Fruit fly (Drosophila melanogaster) whole organism, embryonic: ENCODE measurements around the gene Hnf4.

ENCODE experiments used
- Aef1 ChIP-seq: fragments of 200-800 bp; sonication (Bioruptor generic); IDR thresholded peaks from 3 replicates; pipeline ENCODE4 v1.3.6; 2022; ENCODE audit warnings: missing biosample characterization, missing genetic modification characterization
- CG10654 ChIP-seq: fragments of 200-800 bp; sonication (Bioruptor generic); optimal IDR thresholded peaks from 2 replicates; lab custom pipeline; 2016; ENCODE audit warnings: missing biosample characterization, missing genetic modification characterization
- CG11723 ChIP-seq: fragments of 200-800 bp; sonication (Bioruptor generic); optimal IDR thresholded peaks from 2 replicates; lab custom pipeline; 2017; ENCODE audit warnings: missing biosample characterization, mild to moderate bottlenecking, missing genetic modification characterization
- CG12104 ChIP-seq: fragments of 200-800 bp; sonication (Bioruptor generic); optimal IDR thresholded peaks from 3 replicates; lab custom pipeline; 2016; ENCODE audit warnings: missing biosample characterization, missing genetic modification characterization
- CG12299 ChIP-seq: fragments of 200-800 bp; sonication (Bioruptor generic); optimal IDR thresholded peaks from 2 replicates; lab custom pipeline; 2018; ENCODE audit warnings: missing biosample characterization, mild to moderate bottlenecking, missing genetic modification characterization
- CG12391 ChIP-seq: fragments of 200-800 bp; sonication (Bioruptor generic); optimal IDR thresholded peaks from 3 replicates; lab custom pipeline; 2018; ENCODE audit warnings: missing biosample characterization, mild to moderate bottlenecking, missing genetic modification characterization, moderate library complexity
- CG12769 ChIP-seq: fragments of 200-800 bp; sonication (Bioruptor generic); optimal IDR thresholded peaks from 2 replicates; lab custom pipeline; 2019; ENCODE audit warnings: missing biosample characterization, mild to moderate bottlenecking, missing genetic modification characterization, moderate library complexity
- CG1647 ChIP-seq: fragments of 200-800 bp; sonication (Bioruptor generic); optimal IDR thresholded peaks from 3 replicates; lab custom pipeline; 2016; ENCODE audit warnings: missing biosample characterization, missing genetic modification characterization
- CG17186 ChIP-seq: fragments of 200-800 bp; sonication (Bioruptor generic); optimal IDR thresholded peaks from 3 replicates; lab custom pipeline; 2017; ENCODE audit warnings: missing biosample characterization, missing genetic modification reagents, missing genetic modification characterization
- CG2202 ChIP-seq: fragments of 200-800 bp; sonication (Bioruptor generic); optimal IDR thresholded peaks from 2 replicates; lab custom pipeline; 2018; ENCODE audit warnings: missing biosample characterization, mild to moderate bottlenecking, missing genetic modification characterization
- CG2712 ChIP-seq: fragments of 200-800 bp; optimal IDR thresholded peaks from 3 replicates; lab custom pipeline; 2019; ENCODE audit warnings: missing biosample characterization, mild to moderate bottlenecking, missing genetic modification characterization, moderate library complexity
- CG30403 ChIP-seq: fragments of 200-800 bp; sonication (Bioruptor generic); optimal IDR thresholded peaks from 3 replicates; lab custom pipeline; 2016; ENCODE audit warnings: missing biosample characterization, missing genetic modification characterization
- CG31365 ChIP-seq: fragments of 200-800 bp; sonication (Bioruptor generic); optimal IDR thresholded peaks from 2 replicates; lab custom pipeline; 2018; ENCODE audit warnings: missing biosample characterization, mild to moderate bottlenecking, missing genetic modification characterization
- CG4282 ChIP-seq: fragments of 200-800 bp; sonication (Bioruptor generic); optimal IDR thresholded peaks from 2 replicates; lab custom pipeline; 2016; ENCODE audit warnings: missing biosample characterization, missing genetic modification characterization
- CG4328 ChIP-seq: fragments of 200-800 bp; sonication (Bioruptor generic); optimal IDR thresholded peaks from 3 replicates; lab custom pipeline; 2017; ENCODE audit warnings: missing biosample characterization, missing genetic modification reagents, missing genetic modification characterization
- CG4820 ChIP-seq: fragments of 200-800 bp; sonication (Bioruptor generic); optimal IDR thresholded peaks from 3 replicates; lab custom pipeline; 2016; ENCODE audit warnings: missing biosample characterization, missing genetic modification characterization
- CG6689 ChIP-seq: fragments of 200-800 bp; sonication (Bioruptor generic); IDR thresholded peaks from 2 replicates; pipeline ENCODE4 v1.3.6; 2022; ENCODE audit warnings: missing biosample characterization, missing genetic modification characterization
- CG6765 ChIP-seq: fragments of 200-800 bp; sonication (Bioruptor generic); optimal IDR thresholded peaks from 3 replicates; lab custom pipeline; 2017; ENCODE audit warnings: missing biosample characterization, mild to moderate bottlenecking, missing genetic modification characterization
- CG8359 ChIP-seq: fragments of 200-800 bp; sonication (Bioruptor generic); optimal IDR thresholded peaks from 2 replicates; lab custom pipeline; 2017; ENCODE audit warnings: missing biosample characterization, mild to moderate bottlenecking, missing genetic modification characterization, borderline replicate concordance
- CG8765 ChIP-seq: fragments of 200-800 bp; sonication (Bioruptor generic); IDR thresholded peaks from 2 replicates; pipeline ENCODE4 v1.3.6; 2022; ENCODE audit warnings: missing biosample characterization, missing genetic modification characterization
- CkIIα-i1 ChIP-seq: fragments of 200-800 bp; sonication (Bioruptor generic); IDR thresholded peaks from 2 replicates; pipeline ENCODE4 v1.3.6; 2022; ENCODE audit warnings: missing biosample characterization, missing genetic modification characterization
- Deaf1 ChIP-seq: fragments of 200-800 bp; optimal IDR thresholded peaks from 3 replicates; lab custom pipeline; 2019; ENCODE audit warnings: missing biosample characterization, mild to moderate bottlenecking, missing genetic modification characterization, moderate library complexity
- Dp ChIP-seq: fragments of 200-800 bp; sonication (Bioruptor generic); optimal IDR thresholded peaks from 2 replicates; lab custom pipeline; 2018; ENCODE audit warnings: missing biosample characterization, mild to moderate bottlenecking, missing genetic modification characterization, moderate library complexity
- Dref ChIP-seq: fragments of 200-800 bp; sonication (Bioruptor generic); IDR thresholded peaks from 2 replicates; pipeline ENCODE4 v1.3.6; 2022; ENCODE audit warnings: missing biosample characterization, missing genetic modification characterization
- Fer2 ChIP-seq: fragments of 200-800 bp; sonication (Bioruptor generic); optimal IDR thresholded peaks from 2 replicates; lab custom pipeline; 2018; ENCODE audit warnings: missing biosample characterization, mild to moderate bottlenecking, missing genetic modification characterization, moderate library complexity
- Fer3 ChIP-seq: fragments of 200-800 bp; sonication (Bioruptor generic); optimal IDR thresholded peaks from 2 replicates; lab custom pipeline; 2018; ENCODE audit warnings: missing biosample characterization, mild to moderate bottlenecking, missing genetic modification characterization, moderate library complexity
- Hmx ChIP-seq: fragments of 200-800 bp; sonication (Bioruptor generic); optimal IDR thresholded peaks from 2 replicates; lab custom pipeline; 2016; ENCODE audit warnings: missing biosample characterization, missing genetic modification characterization
- Jarid2 ChIP-seq: fragments of 200-800 bp; sonication (Bioruptor generic); optimal IDR thresholded peaks from 3 replicates; lab custom pipeline; 2017; ENCODE audit warnings: mild to moderate bottlenecking, missing biosample characterization, missing genetic modification reagents, missing genetic modification characterization
- NK7.1 ChIP-seq: fragments of 200-800 bp; sonication (Bioruptor generic); optimal IDR thresholded peaks from 3 replicates; lab custom pipeline; 2016; ENCODE audit warnings: missing biosample characterization, missing genetic modification characterization
- Opbp ChIP-seq: fragments of 200-800 bp; sonication (Bioruptor generic); IDR thresholded peaks from 3 replicates; pipeline ENCODE4 v1.3.6; 2022; ENCODE audit warnings: missing biosample characterization, missing genetic modification characterization; ENCODE audit not compliant: partially characterized antibody
- Pdp1 ChIP-seq, 2 experiments: fragments of 200-800 bp; sonication (Bioruptor generic); optimal IDR thresholded peaks; 3 replicates each; lab custom pipeline; 2016; ENCODE audit warnings: missing biosample characterization in 2 of 2, missing genetic modification characterization in 2 of 2, mild to moderate bottlenecking in 1 of 2, moderate library complexity in 1 of 2
- Rx ChIP-seq: fragments of 200-800 bp; sonication (Bioruptor generic); IDR thresholded peaks from 2 replicates; pipeline ENCODE4 v1.3.6; 2022; ENCODE audit warnings: missing biosample characterization, missing genetic modification characterization
- al ChIP-seq: fragments of 200-800 bp; sonication (Bioruptor generic); IDR thresholded peaks from 2 replicates; pipeline ENCODE4 v1.3.6; 2022; ENCODE audit warnings: missing biosample characterization, missing genetic modification characterization
- az2 ChIP-seq: fragments of 200-800 bp; sonication (Bioruptor generic); optimal IDR thresholded peaks from 3 replicates; lab custom pipeline; 2016; ENCODE audit warnings: missing biosample characterization, missing genetic modification characterization
- chif ChIP-seq, 2 experiments: fragments of 200-800 bp; sonication (Bioruptor generic); optimal IDR thresholded peaks; 3 replicates each; lab custom pipeline; 2016; ENCODE audit warnings: missing biosample characterization in 2 of 2, missing genetic modification characterization in 2 of 2
- chinmo ChIP-seq: fragments of 200-800 bp; sonication (Bioruptor generic); IDR thresholded peaks from 4 replicates; pipeline ENCODE4 v1.3.6; 2022; ENCODE audit warnings: missing biosample characterization, missing genetic modification characterization; ENCODE audit not compliant: partially characterized antibody
- crp ChIP-seq, 2 experiments: fragments of 200-800 bp; sonication (Bioruptor generic); optimal IDR thresholded peaks; 2 replicates in 1 of 2; 3 replicates in 1 of 2; lab custom pipeline; 2017; ENCODE audit warnings: missing biosample characterization in 2 of 2, missing genetic modification characterization in 2 of 2, mild to moderate bottlenecking in 1 of 2, moderate library complexity in 1 of 2
- cwo ChIP-seq: fragments of 200-800 bp; sonication (Bioruptor generic); optimal IDR thresholded peaks from 3 replicates; lab custom pipeline; 2017; ENCODE audit warnings: missing biosample characterization, missing genetic modification characterization, mild to moderate bottlenecking, moderate library complexity, missing genetic modification reagents
- esg ChIP-seq: fragments of 200-800 bp; sonication (Bioruptor generic); conservative IDR thresholded peaks from 2 replicates; pipeline ENCODE4 v1.3.6; 2022; ENCODE audit warnings: missing biosample characterization, missing genetic modification characterization
- fd3F ChIP-seq: fragments of 200-800 bp; sonication (Bioruptor generic); optimal IDR thresholded peaks from 2 replicates; lab custom pipeline; 2018; ENCODE audit warnings: missing biosample characterization, mild to moderate bottlenecking, missing genetic modification characterization, moderate library complexity
- her ChIP-seq: fragments of 200-800 bp; sonication (Bioruptor generic); optimal IDR thresholded peaks from 2 replicates; lab custom pipeline; 2016; ENCODE audit warnings: missing biosample characterization, missing genetic modification characterization
- hth ChIP-seq: fragments of >200 bp; optimal IDR thresholded peaks from 2 replicates; lab custom pipeline; 2017; ENCODE audit warnings: inconsistent platforms
- klu ChIP-seq: fragments of 200-800 bp; sonication (Bioruptor generic); IDR thresholded peaks from 2 replicates; pipeline ENCODE4 v1.3.6; 2022; ENCODE audit warnings: missing biosample characterization, missing genetic modification characterization
- nmo ChIP-seq: fragments of 200-800 bp; sonication (Bioruptor generic); optimal IDR thresholded peaks from 2 replicates; lab custom pipeline; 2018; ENCODE audit warnings: missing biosample characterization, mild to moderate bottlenecking, missing genetic modification characterization, moderate library complexity
- phol ChIP-seq: fragments of 200-800 bp; sonication (Bioruptor generic); optimal IDR thresholded peaks from 3 replicates; lab custom pipeline; 2018; ENCODE audit warnings: missing biosample characterization, mild to moderate bottlenecking, missing genetic modification characterization, moderate library complexity
- run ChIP-seq: fragments of 200-800 bp; sonication (Bioruptor generic); optimal IDR thresholded peaks from 3 replicates; lab custom pipeline; 2018; ENCODE audit warnings: missing biosample characterization, mild to moderate bottlenecking, missing genetic modification characterization
- scrt ChIP-seq: fragments of 200-800 bp; sonication (Bioruptor generic); optimal IDR thresholded peaks from 2 replicates; lab custom pipeline; 2018; ENCODE audit warnings: missing biosample characterization, mild to moderate bottlenecking, missing genetic modification characterization, moderate library complexity
- sens ChIP-seq: fragments of 200-800 bp; sonication (Bioruptor generic); peaks from one replicate; lab custom pipeline; 2016; ENCODE audit warnings: missing biosample characterization, missing genetic modification characterization
- sisA ChIP-seq: fragments of 200-800 bp; sonication (Bioruptor generic); IDR thresholded peaks from 2 replicates; pipeline ENCODE4 v1.3.6; 2022; ENCODE audit warnings: missing biosample characterization, missing genetic modification characterization
- tap ChIP-seq: fragments of 200-800 bp; optimal IDR thresholded peaks from 3 replicates; lab custom pipeline; 2019; ENCODE audit warnings: missing biosample characterization, mild to moderate bottlenecking, missing genetic modification characterization, moderate library complexity
- tup ChIP-seq: fragments of 200-800 bp; sonication (Bioruptor generic); optimal IDR thresholded peaks from 2 replicates; lab custom pipeline; 2016; ENCODE audit warnings: missing biosample characterization, mild to moderate bottlenecking, missing genetic modification characterization, moderate library complexity
- wdn ChIP-seq: fragments of 200-800 bp; sonication (Bioruptor generic); IDR thresholded peaks from 2 replicates; pipeline ENCODE4 v1.3.6; 2022; ENCODE audit warnings: missing biosample characterization, missing genetic modification characterization

Gene Hnf4

DNA sequence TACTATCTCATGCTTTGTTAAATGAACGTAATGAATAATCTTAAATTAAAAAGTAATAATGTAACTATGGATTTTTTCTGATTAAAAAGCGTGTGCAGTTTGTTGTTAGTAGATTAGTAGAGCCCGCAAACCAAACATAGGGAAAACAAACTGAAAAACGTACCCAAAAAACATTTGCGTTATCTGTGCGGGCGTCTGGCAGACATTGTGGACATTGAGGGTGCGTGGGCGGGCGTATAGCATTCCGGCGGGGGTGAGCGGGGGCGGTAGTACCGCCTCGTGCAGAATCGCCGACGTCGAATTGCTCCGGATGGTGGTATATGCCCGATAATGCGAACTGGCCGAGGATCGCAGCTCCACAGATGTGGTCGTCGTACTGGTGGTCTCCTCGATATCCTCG, 24.9 kb upstream of the Hnf4 start (continued):
- no peak for TF ChIP-seq CG10654 (GFP tag; lab: Kevin White, UChicago)
- TF ChIP-seq crp (GFP tag; optimal IDR thresholded peaks at IDR 0.05; lab: Kevin White, UChicago) = no peak
- no peak for TF ChIP-seq az2
- TF ChIP-seq CkIIα-i1 (GFP tag; lab: Robert Waterston, UW) = no peak
- TF ChIP-seq run (tag; lab: Kevin White, UChicago) = no peak
- TF ChIP-seq Deaf1 = peak; percentile 10
- TF ChIP-seq CG6765 (GFP tag; lab: Kevin White, UChicago) = no peak
- TF ChIP-seq Aef1 (GFP tag; lab: Robert Waterston, UW) = no peak
- TF ChIP-seq CG1647 (GFP tag; lab: Kevin White, UChicago) = no peak
- TF ChIP-seq phol (tag; lab: Kevin White, UChicago) = no peak
- TF ChIP-seq CG12391 = no peak
- no peak for TF ChIP-seq chinmo (GFP tag; lab: Robert Waterston, UW)
- TF ChIP-seq CG4820 (GFP tag; lab: Kevin White, UChicago) = no peak
- no peak for TF ChIP-seq Dref (GFP tag; lab: Robert Waterston, UW)
- no peak for TF ChIP-seq CG11723 (GFP tag; lab: Kevin White, UChicago)
- no peak for TF ChIP-seq al (GFP tag; lab: Robert Waterston, UW)
- TF ChIP-seq her = no peak
- no peak for TF ChIP-seq Jarid2 (GFP tag; lab: Kevin White, UChicago)
- no peak for TF ChIP-seq Dp
- TF ChIP-seq tap (tag; lab: Kevin White, UChicago) = no peak
- no peak for TF ChIP-seq CG8765 (GFP tag; lab: Robert Waterston, UW)
- no peak for TF ChIP-seq NK7.1 (GFP tag; lab: Kevin White, UChicago)
- no peak for TF ChIP-seq CG2712 (tag; lab: Kevin White, UChicago)
- TF ChIP-seq CG17186 = no peak
- no peak for TF ChIP-seq CG31365
- no peak for TF ChIP-seq scrt
- TF ChIP-seq CG12104 (GFP tag; lab: Kevin White, UChicago) = no peak
- TF ChIP-seq klu = no peak; the same call in 1 of the 2 replicates
- TF ChIP-seq CG4328 (GFP tag; lab: Kevin White, UChicago) = no peak
- TF ChIP-seq wdn (GFP tag; lab: Robert Waterston, UW) = no peak
- TF ChIP-seq tup (GFP tag; lab: Kevin White, UChicago) = no peak
- no peak for TF ChIP-seq fd3F (GFP tag; lab: Kevin White, UChicago)
- TF ChIP-seq CG12769 (tag; lab: Kevin White, UChicago) = peak; percentile 28
- TF ChIP-seq Fer2 (tag; lab: Kevin White, UChicago) = no peak
- no peak for TF ChIP-seq Pdp1 (GFP tag; optimal IDR thresholded peaks at IDR 0.05; lab: Kevin White, UChicago)
- no peak for TF ChIP-seq esg (GFP tag; lab: Robert Waterston, UW)
- no peak for TF ChIP-seq Fer3 (tag; lab: Kevin White, UChicago)
- no peak for TF ChIP-seq nmo
- no peak for TF ChIP-seq sisA (GFP tag; lab: Robert Waterston, UW)
- no peak for TF ChIP-seq CG8359 (GFP tag; lab: Kevin White, UChicago)
- TF ChIP-seq Opbp (GFP tag; lab: Robert Waterston, UW) = no peak
- TF ChIP-seq CG2202 (tag; lab: Kevin White, UChicago) = no peak
- TF ChIP-seq hth (lab: Kevin White, UChicago) = no peak
- no peak for TF ChIP-seq Rx (GFP tag; lab: Robert Waterston, UW)
- no peak for TF ChIP-seq CG12299 (tag; lab: Kevin White, UChicago)
- TF ChIP-seq CG6689 (GFP tag; lab: Robert Waterston, UW) = no peak
- peak; percentile 9 for TF ChIP-seq cwo
- TF ChIP-seq CG4282 = no peak
- TF ChIP-seq sens (GFP tag; lab: Kevin White, UChicago) = no peak
- TF ChIP-seq CG30403 (GFP tag; lab: Kevin White, UChicago) = no peak
- no peak for TF ChIP-seq chif (GFP tag; optimal IDR thresholded peaks at IDR 0.05; lab: Kevin White, UChicago)
- TF ChIP-seq Hmx = no peak
